Worm (Caenorhabditis elegans) whole organism, midembryonic: ENCODE measurements around the gene R01B10.3.

Experiments
- klf-2 ChIP-seq: fragments of 200-800 bp; sonication (Bioruptor generic); conservative IDR thresholded peaks from 2 replicates; pipeline ENCODE4 v1.3.6; 2022; ENCODE audit warnings: missing genetic modification reagents, missing genetic modification characterization, missing compliant biosample characterization
- ztf-23 ChIP-seq: fragments of 200-800 bp; sonication (Bioruptor generic); IDR thresholded peaks from 2 replicates; pipeline ENCODE4 v1.3.6; 2022; ENCODE audit warnings: missing genetic modification reagents, missing genetic modification characterization, missing compliant biosample characterization

ce11 chrV:6010642-6011041 is 34.3 kb downstream of the R01B10.3 start:
- TF ChIP-seq ztf-23 (GFP tag; lab: Robert Waterston, UW) (no peak), klf-2 (GFP tag; lab: Robert Waterston, UW) (no peak)
